Worm (Caenorhabditis elegans): Measurements from ENCODE around the gene F28A10.8.

ce11 chrII:880666-881226 is 42.4 kb upstream of the F28A10.8 start:
- TF ChIP-seq F10E7.11 (tag; optimal IDR thresholded peaks at IDR 0.05) (no peak), snpc-4 (GFP tag; optimal IDR thresholded peaks at IDR 0.05) (no peak), snpc-4 (tag; optimal IDR thresholded peaks at IDR 0.05) (peak in 3 of 4 experiments; percentile 39 to 90 (median 65)), sea-2 (GFP tag; IDR thresholded peaks at IDR 0.05) (no peak), pha-4 (tag; optimal IDR thresholded peaks at IDR 0.05) (no peak), lin-40 (tag; optimal IDR thresholded peaks at IDR 0.05) (no peak), lir-1 (GFP tag; conservative IDR thresholded peaks at IDR 0.05) (no peak), rcor-1 (GFP tag; IDR thresholded peaks at IDR 0.05) (no peak), nhr-80 (tag; optimal IDR thresholded peaks at IDR 0.05) (peak; percentile 79), fkh-3 (tag; optimal IDR thresholded peaks at IDR 0.05) (no peak), zfh-2 (GFP tag; conservative IDR thresholded peaks at IDR 0.05) (no peak), nhr-90 (tag; optimal IDR thresholded peaks at IDR 0.05) (no peak), lin-54 (GFP tag; optimal IDR thresholded peaks at IDR 0.05) (no peak)

Measured in whole organism, young adult.